Fruit fly (Drosophila melanogaster) whole organism, prepupa: ENCODE measurements around the gene CG31176.
A peak's percentile ranks its signal among the peaks of the same experiment; 100 is the strongest.

Experiments used
- Blimp-1 ChIP-seq: fragments of 200-800 bp; sonication (Bioruptor generic); optimal IDR thresholded peaks from 3 replicates; lab custom pipeline; 2017; ENCODE audit warnings: missing biosample characterization, missing genetic modification characterization, mild to moderate bottlenecking, moderate library complexity, missing genetic modification reagents
- CG11294 ChIP-seq: fragments of 200-800 bp; sonication (Bioruptor generic); IDR thresholded peaks from 2 replicates; pipeline ENCODE4 v1.3.6; 2022; ENCODE audit warnings: missing biosample characterization, missing genetic modification characterization
- CG11902 ChIP-seq: fragments of 200-800 bp; sonication (Bioruptor generic); optimal IDR thresholded peaks from 3 replicates; lab custom pipeline; 2016; ENCODE audit warnings: missing biosample characterization, missing genetic modification characterization
- CG15336 ChIP-seq: fragments of 200-800 bp; sonication (Bioruptor generic); IDR thresholded peaks from 2 replicates; pipeline ENCODE4 v1.3.6; 2022; ENCODE audit warnings: missing biosample characterization, missing genetic modification characterization
- CG1621 ChIP-seq: fragments of 200-800 bp; sonication (Bioruptor generic); optimal IDR thresholded peaks from 3 replicates; lab custom pipeline; 2018; ENCODE audit warnings: missing biosample characterization, mild to moderate bottlenecking, missing genetic modification characterization
- CG16779 ChIP-seq: fragments of 200-800 bp; sonication (Bioruptor generic); optimal IDR thresholded peaks from 3 replicates; lab custom pipeline; 2017; ENCODE audit warnings: missing biosample characterization, mild to moderate bottlenecking, missing genetic modification characterization
- CG3032 ChIP-seq: fragments of 200-800 bp; optimal IDR thresholded peaks from 2 replicates; lab custom pipeline; 2019; ENCODE audit warnings: missing biosample characterization, mild to moderate bottlenecking, missing genetic modification characterization, moderate library complexity
- CG31627 ChIP-seq: fragments of 200-800 bp; sonication (Bioruptor generic); optimal IDR thresholded peaks from 3 replicates; lab custom pipeline; 2016; ENCODE audit warnings: missing biosample characterization, missing genetic modification characterization
- CG34406 ChIP-seq: fragments of 200-800 bp; sonication (Bioruptor generic); optimal IDR thresholded peaks from 3 replicates; lab custom pipeline; 2016; ENCODE audit warnings: missing biosample characterization, missing genetic modification characterization
- CG4318 ChIP-seq: fragments of 200-800 bp; sonication (Bioruptor generic); optimal IDR thresholded peaks from 3 replicates; lab custom pipeline; 2017; ENCODE audit warnings: missing biosample characterization, mild to moderate bottlenecking, missing genetic modification characterization
- CG6276 ChIP-seq: fragments of 200-800 bp; sonication (Bioruptor generic); optimal IDR thresholded peaks from 2 replicates; lab custom pipeline; 2017; ENCODE audit warnings: missing biosample characterization, mild to moderate bottlenecking, missing genetic modification characterization
- CG6808 ChIP-seq: fragments of 200-800 bp; sonication (Bioruptor generic); optimal IDR thresholded peaks from 3 replicates; lab custom pipeline; 2017; ENCODE audit warnings: missing biosample characterization, missing genetic modification characterization, mild to moderate bottlenecking, moderate library complexity, missing genetic modification reagents
- CG7368 ChIP-seq: fragments of 200-800 bp; sonication (Bioruptor generic); optimal IDR thresholded peaks from 3 replicates; lab custom pipeline; 2016; ENCODE audit warnings: missing biosample characterization, missing genetic modification characterization
- CG8119 ChIP-seq: fragments of 200-800 bp; sonication (Bioruptor generic); IDR thresholded peaks from 3 replicates; pipeline ENCODE4 v1.3.6; 2022; ENCODE audit warnings: missing biosample characterization, missing genetic modification characterization
- CG8319 ChIP-seq: fragments of 200-800 bp; sonication (Bioruptor generic); optimal IDR thresholded peaks from 3 replicates; lab custom pipeline; 2016; ENCODE audit warnings: missing biosample characterization, missing genetic modification characterization
- Ets96B ChIP-seq: fragments of 200-800 bp; optimal IDR thresholded peaks from 2 replicates; lab custom pipeline; 2019; ENCODE audit warnings: missing biosample characterization, mild to moderate bottlenecking, missing genetic modification characterization, moderate library complexity
- Gug ChIP-seq: fragments of 200-800 bp; sonication (Bioruptor generic); IDR thresholded peaks from 2 replicates; pipeline ENCODE4 v1.3.6; 2022; ENCODE audit warnings: missing biosample characterization, missing genetic modification characterization
- Lpt ChIP-seq: fragments of 200-800 bp; sonication (Bioruptor generic); optimal IDR thresholded peaks from 3 replicates; lab custom pipeline; 2016; ENCODE audit warnings: missing biosample characterization, missing genetic modification characterization
- Met ChIP-seq: fragments of 200-800 bp; sonication (Bioruptor generic); optimal IDR thresholded peaks from 3 replicates; lab custom pipeline; 2016; ENCODE audit warnings: missing biosample characterization, missing genetic modification characterization
- Smox ChIP-seq: fragments of 200-800 bp; sonication (Bioruptor generic); optimal IDR thresholded peaks from 3 replicates; lab custom pipeline; 2016; ENCODE audit warnings: missing biosample characterization, missing genetic modification characterization
- Sox102F ChIP-seq: fragments of 200-800 bp; sonication (Bioruptor generic); optimal IDR thresholded peaks from 2 replicates; lab custom pipeline; 2016; ENCODE audit warnings: missing biosample characterization, mild to moderate bottlenecking, missing genetic modification characterization
- Sox15 ChIP-seq: fragments of 200-800 bp; sonication (Bioruptor generic); optimal IDR thresholded peaks from 3 replicates; lab custom pipeline; 2016; ENCODE audit warnings: missing biosample characterization, missing genetic modification characterization
- cyc ChIP-seq: fragments of 200-800 bp; sonication (Bioruptor generic); optimal IDR thresholded peaks from 3 replicates; lab custom pipeline; 2016; ENCODE audit warnings: missing biosample characterization, missing genetic modification characterization
- dac ChIP-seq: fragments of 200-800 bp; sonication (Bioruptor generic); optimal IDR thresholded peaks from 2 replicates; lab custom pipeline; 2017; ENCODE audit warnings: missing biosample characterization, mild to moderate bottlenecking, missing genetic modification characterization
- dsx ChIP-seq: fragments of 200-800 bp; optimal IDR thresholded peaks from 3 replicates; lab custom pipeline; 2019; ENCODE audit warnings: missing biosample characterization, mild to moderate bottlenecking, missing genetic modification characterization, moderate library complexity; ENCODE audit not compliant: poor library complexity, severe bottlenecking
- eg ChIP-seq: fragments of 200-800 bp; sonication (Bioruptor generic); IDR thresholded peaks from 3 replicates; pipeline ENCODE4 v1.3.6; 2022; ENCODE audit warnings: missing biosample characterization, missing genetic modification characterization
- esn ChIP-seq: fragments of 200-800 bp; sonication (Bioruptor generic); optimal IDR thresholded peaks from 2 replicates; lab custom pipeline; 2016; ENCODE audit warnings: missing biosample characterization, mild to moderate bottlenecking, missing genetic modification characterization, moderate library complexity
- fkh ChIP-seq: fragments of 200-800 bp; sonication (Bioruptor generic); optimal IDR thresholded peaks from 3 replicates; lab custom pipeline; 2017; ENCODE audit warnings: missing biosample characterization, mild to moderate bottlenecking, missing genetic modification characterization, moderate library complexity
- lz ChIP-seq: fragments of 200-800 bp; sonication (Bioruptor generic); optimal IDR thresholded peaks from 3 replicates; lab custom pipeline; 2016; ENCODE audit warnings: missing biosample characterization, missing genetic modification characterization
- net ChIP-seq: fragments of 200-800 bp; sonication (Bioruptor generic); optimal IDR thresholded peaks from 3 replicates; lab custom pipeline; 2016; ENCODE audit warnings: missing biosample characterization, missing genetic modification characterization
- pdm3 ChIP-seq: fragments of 200-800 bp; sonication (Bioruptor generic); optimal IDR thresholded peaks from 3 replicates; lab custom pipeline; 2016; ENCODE audit warnings: missing biosample characterization, missing genetic modification characterization
- salr ChIP-seq, 2 experiments: fragments of 200-800 bp; sonication (Bioruptor generic); optimal IDR thresholded peaks; 3 replicates each; lab custom pipeline; 2016 to 2018; ENCODE audit warnings: missing biosample characterization in 2 of 2, missing genetic modification characterization in 2 of 2, mild to moderate bottlenecking in 1 of 2
- spab ChIP-seq: fragments of 200-800 bp; sonication (Bioruptor generic); optimal IDR thresholded peaks from 2 replicates; lab custom pipeline; 2017; ENCODE audit warnings: missing biosample characterization, mild to moderate bottlenecking, missing genetic modification characterization, missing genetic modification reagents
- ss ChIP-seq, 2 experiments: fragments of 200-800 bp; sonication (Bioruptor generic); optimal IDR thresholded peaks; 2 replicates in 1 of 2; 3 replicates in 1 of 2; lab custom pipeline; 2017 to 2018; ENCODE audit warnings: mild to moderate bottlenecking in 2 of 2, missing biosample characterization in 2 of 2, missing genetic modification characterization in 2 of 2, moderate library complexity in 1 of 2
- svp ChIP-seq: fragments of 200-800 bp; sonication (Bioruptor generic); peaks from one replicate; lab custom pipeline; 2016; ENCODE audit warnings: missing biosample characterization, missing genetic modification characterization

CG31176 gene

DNA sequence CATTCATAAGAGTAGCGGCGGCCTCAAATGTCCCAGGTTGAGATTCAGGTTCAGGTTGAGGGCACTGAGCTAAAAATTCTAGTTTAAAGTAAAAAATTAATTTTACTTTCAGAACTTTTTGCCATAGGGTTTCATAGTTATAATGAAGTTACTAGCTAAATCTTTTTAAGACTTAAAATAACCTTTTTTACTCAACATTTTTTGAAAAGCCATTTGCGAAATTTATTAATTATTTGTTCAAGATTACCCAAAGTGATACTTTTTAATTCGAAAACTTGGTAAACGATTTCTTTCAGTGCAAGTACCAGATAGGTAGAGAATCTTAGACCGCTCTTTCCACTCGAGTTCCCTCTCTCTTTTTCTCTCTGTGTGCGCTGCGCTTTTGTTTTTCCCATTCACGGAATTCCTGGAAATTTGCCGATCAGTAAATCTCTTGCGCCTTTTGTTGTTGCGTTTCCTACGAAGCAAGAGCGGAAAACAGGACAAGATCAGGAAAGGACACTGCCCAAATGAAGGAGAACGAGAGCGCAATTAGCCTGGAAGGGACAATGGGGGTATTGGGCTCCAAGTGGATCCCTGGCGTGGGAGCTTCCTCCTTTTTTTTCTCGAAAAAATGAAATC, 77.8 kb downstream of the CG31176 start (continued):
- TF ChIP-seq eg, result peak; percentile 5; the same call in 1 of the 3 replicates
- TF ChIP-seq CG7368 (GFP tag; lab: Kevin White, UChicago), result peak; percentile 79
- peak; percentile 80 for TF ChIP-seq CG8319 (GFP tag; lab: Kevin White, UChicago)
- peak; percentile 56 for TF ChIP-seq CG6276 (GFP tag; lab: Kevin White, UChicago)
- peak; percentile 81 for TF ChIP-seq Lpt (GFP tag; lab: Kevin White, UChicago)
- peak; percentile 81 for TF ChIP-seq CG16779 (tag; lab: Kevin White, UChicago)
- peak; percentile 75 for TF ChIP-seq CG15336 (GFP tag; lab: Robert Waterston, UW)
- TF ChIP-seq fkh (GFP tag; lab: Kevin White, UChicago), result no peak
- peak; percentile 92 for TF ChIP-seq esn
- no peak for TF ChIP-seq CG11294 (GFP tag; lab: Robert Waterston, UW)
- TF ChIP-seq CG3032 (tag; lab: Kevin White, UChicago), result peak; percentile 94
- peak; percentile 91 for TF ChIP-seq spab

dm6 chr3R:21640337-21640994, 79.0 kb downstream of the CG31176 start:
- TF ChIP-seq CG11902 (no peak), CG4318 (GFP tag; lab: Kevin White, UChicago) (no peak), lz (no peak), CG11294 (GFP tag; lab: Robert Waterston, UW) (no peak), svp (no peak), net (no peak), cyc (GFP tag; lab: Kevin White, UChicago) (no peak), CG1621 (peak; percentile 7), CG6276 (GFP tag; lab: Kevin White, UChicago) (no peak)

DNA sequence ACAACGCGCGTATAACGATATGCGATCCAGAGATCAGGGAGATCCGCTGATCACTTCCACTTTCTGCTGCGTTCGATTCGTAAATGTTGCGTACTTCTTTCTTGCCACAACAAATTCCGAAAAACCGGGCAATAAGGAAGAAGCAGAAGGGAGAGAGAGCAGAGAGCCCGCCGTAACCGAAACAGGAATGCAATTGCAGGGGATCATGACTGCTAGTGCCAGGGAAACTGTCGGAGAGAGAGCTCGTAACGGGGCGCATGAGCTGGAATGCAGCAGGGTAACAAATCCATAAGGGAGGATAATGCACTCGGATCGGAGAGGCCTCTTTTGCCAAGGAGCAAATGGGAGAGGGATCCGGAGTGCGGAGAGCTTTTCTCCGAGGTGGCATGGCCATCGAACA, 81.0 kb downstream of the CG31176 start:
- TF ChIP-seq Sox15 (no peak), dac (no peak), salr (GFP tag; optimal IDR thresholded peaks at IDR 0.05; lab: Kevin White, UChicago) (no peak), pdm3 (no peak), dsx (peak; percentile 62), Sox102F (GFP tag; lab: Kevin White, UChicago) (no peak), CG11902 (no peak), ss (GFP tag; optimal IDR thresholded peaks at IDR 0.05; lab: Kevin White, UChicago) (peak; percentile 8 to 10), CG34406 (no peak), CG1621 (peak; percentile 64), Gug (GFP tag; lab: Robert Waterston, UW) (no peak), CG31627 (GFP tag; lab: Kevin White, UChicago) (no peak), Smox (GFP tag; lab: Kevin White, UChicago) (no peak), Blimp-1 (GFP tag; lab: Kevin White, UChicago) (peak; percentile 66), lz (no peak), spab (no peak), eg (no peak), CG6808 (GFP tag; lab: Kevin White, UChicago) (no peak), CG8119 (GFP tag; lab: Robert Waterston, UW) (no peak), Met (GFP tag; lab: Kevin White, UChicago) (peak; percentile 0)
- TF ChIP-seq, all 60 proteins: peak for 5

DNA sequence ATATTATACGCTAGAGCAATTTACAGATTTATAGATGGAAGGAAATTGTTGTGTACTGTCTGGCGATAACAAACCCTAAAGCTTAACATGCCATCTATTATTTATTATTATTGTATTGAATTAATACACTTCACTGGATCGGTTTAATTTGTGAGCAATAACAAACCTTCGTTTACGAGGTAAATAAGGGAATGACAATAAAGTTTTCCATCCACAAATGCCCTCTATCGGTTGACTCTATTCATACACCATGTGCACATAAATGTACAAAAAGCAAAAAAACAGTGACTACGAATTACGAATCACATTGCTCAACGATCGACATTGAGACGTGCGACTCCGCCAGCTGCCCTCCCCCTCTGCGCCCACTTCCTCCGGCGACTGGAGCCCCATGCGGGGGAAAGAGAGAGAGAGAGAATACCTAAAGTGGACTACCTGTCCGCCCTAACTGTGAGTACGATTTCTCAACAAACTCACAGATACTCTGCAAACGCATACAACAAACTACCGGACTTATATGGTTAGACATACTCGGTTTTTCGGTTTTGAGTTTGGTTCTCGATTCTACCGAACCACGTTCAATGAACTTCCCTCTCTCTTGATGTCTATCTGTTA, 82.5 kb downstream of the CG31176 start:
- no peak for TF ChIP-seq Gug (GFP tag; lab: Robert Waterston, UW)
- no peak for TF ChIP-seq Ets96B (tag; lab: Kevin White, UChicago)
- TF ChIP-seq eg, result 0 out of 3 replicates have a peak, but pooled peaks have one; percentile 8
- peak; percentile 87 for TF ChIP-seq fkh (GFP tag; lab: Kevin White, UChicago)
